Worm (Caenorhabditis elegans): ENCODE data around the gene W02B8.1.

DNA sequence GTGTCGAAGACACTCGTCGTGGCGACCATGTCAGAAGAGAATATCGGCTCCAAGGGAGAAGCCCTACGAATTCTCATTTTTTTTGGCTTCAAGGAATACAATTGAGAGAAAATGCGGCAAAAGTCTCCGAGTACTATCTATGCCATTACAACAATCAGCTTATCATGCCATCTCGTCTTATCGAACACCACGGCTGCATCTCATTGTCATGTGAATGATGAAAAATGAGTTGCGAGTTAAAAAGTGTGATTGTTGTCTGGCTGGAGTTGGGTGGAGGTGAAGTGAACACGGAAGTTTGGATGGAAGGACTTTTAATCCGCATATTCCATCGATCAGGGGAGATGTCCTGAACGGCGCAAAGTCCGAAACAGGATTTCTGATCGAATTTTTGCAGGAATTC, 41.0 kb downstream of the W02B8.1 start:
- TF ChIP-seq nhr-28 (tag; optimal IDR thresholded peaks at IDR 0.05) (no peak), ama-1 (optimal IDR thresholded peaks at IDR 0.05) (no peak), nhr-84 (tag; optimal IDR thresholded peaks at IDR 0.05) (no peak), lin-15B (tag; optimal IDR thresholded peaks at IDR 0.05) (no peak), zag-1 (tag; optimal IDR thresholded peaks at IDR 0.05) (no peak), lin-35 (GFP tag; optimal IDR thresholded peaks at IDR 0.05) (peak in 1 of 2 experiments; percentile 38), ceh-82 (tag; optimal IDR thresholded peaks at IDR 0.05) (no peak), lin-39 (tag; optimal IDR thresholded peaks at IDR 0.05) (no peak), pax-3 (tag; optimal IDR thresholded peaks at IDR 0.05) (no peak), unc-130 (tag; optimal IDR thresholded peaks at IDR 0.05) (no peak), unc-62 (GFP tag; optimal IDR thresholded peaks at IDR 0.05) (no peak), mef-2 (tag; optimal IDR thresholded peaks at IDR 0.05) (no peak), nhr-11 (tag; optimal IDR thresholded peaks at IDR 0.05) (no peak)

Measured in whole organism, L1 larva.